Worm (Caenorhabditis elegans) whole organism, L3 larva: ENCODE measurements around the gene cdk-12.

Experiments
- R02D3.7 ChIP-seq: fragments of 150-350 bp; optimal IDR thresholded peaks from 2 replicates; lab custom pipeline; 2014; ENCODE audit warnings: missing biosample characterization, missing genetic modification characterization
- egl-5 ChIP-seq: fragments of 150-350 bp; optimal IDR thresholded peaks from 2 replicates; lab custom pipeline; 2017; ENCODE audit warnings: missing biosample characterization, missing genetic modification reagents, missing genetic modification characterization, inconsistent platforms
- elt-1 ChIP-seq: fragments of 150-350 bp; optimal IDR thresholded peaks from 2 replicates; lab custom pipeline; 2014; ENCODE audit warnings: missing biosample characterization, missing genetic modification characterization
- jun-1 ChIP-seq: fragments of 150-350 bp; optimal IDR thresholded peaks from 2 replicates; lab custom pipeline; 2014; ENCODE audit warnings: missing biosample characterization, missing genetic modification reagents, missing genetic modification characterization
- nhr-77 ChIP-seq: fragments of 150-350 bp; optimal IDR thresholded peaks from 2 replicates; lab custom pipeline; 2014; ENCODE audit warnings: missing biosample characterization, missing genetic modification characterization
- pqm-1 ChIP-seq: fragments of 150-350 bp; optimal IDR thresholded peaks from 2 replicates; lab custom pipeline; 2017; ENCODE audit warnings: missing biosample characterization, missing genetic modification characterization, inconsistent platforms

- TF ChIP-seq R02D3.7 = no peak
- TF ChIP-seq pqm-1 (tag; lab: Kevin White, UChicago) = no peak
- TF ChIP-seq jun-1 (tag; lab: Kevin White, UChicago) = no peak
- no peak for TF ChIP-seq elt-1 (tag; lab: Kevin White, UChicago)
- no peak for TF ChIP-seq egl-5 (tag; lab: Kevin White, UChicago)
- no peak for TF ChIP-seq nhr-77 (tag; lab: Kevin White, UChicago)
Measured at ce11 chrIII:4321399-4321798, 11.4 kb upstream of the cdk-12 start, which contains the start of gene H38K22.7.
